Fruit fly (Drosophila melanogaster) whole organism, embryonic: Measurements from ENCODE around the gene nol.

Source experiments
- Asciz ChIP-seq: fragments of 200-800 bp; sonication (Bioruptor generic); optimal IDR thresholded peaks from 2 replicates; lab custom pipeline; 2017; ENCODE audit warnings: missing biosample characterization, mild to moderate bottlenecking, missing genetic modification characterization, missing genetic modification reagents
- Atf-2 ChIP-seq: fragments of 200-800 bp; sonication (Bioruptor generic); optimal IDR thresholded peaks from 2 replicates; lab custom pipeline; 2016; ENCODE audit warnings: missing biosample characterization, missing genetic modification characterization
- Atf6 ChIP-seq: fragments of 200-800 bp; sonication (Bioruptor generic); IDR thresholded peaks from 2 replicates; pipeline ENCODE4 v1.3.6; 2022; ENCODE audit warnings: missing biosample characterization, missing genetic modification characterization
- Bdp1 ChIP-seq: fragments of 200-800 bp; sonication (Bioruptor generic); optimal IDR thresholded peaks from 3 replicates; lab custom pipeline; 2016; ENCODE audit warnings: missing biosample characterization, missing genetic modification characterization
- Bgb ChIP-seq: fragments of 200-800 bp; sonication (Bioruptor generic); IDR thresholded peaks from 2 replicates; pipeline ENCODE4 v1.3.6; 2022; ENCODE audit warnings: missing biosample characterization, missing genetic modification characterization; ENCODE audit not compliant: partially characterized antibody
- BtbVII ChIP-seq: fragments of 200-800 bp; sonication (Bioruptor generic); optimal IDR thresholded peaks from 3 replicates; lab custom pipeline; 2017; ENCODE audit warnings: missing biosample characterization, mild to moderate bottlenecking, missing genetic modification characterization
- CG10565 ChIP-seq: fragments of 200-800 bp; sonication (Bioruptor generic); optimal IDR thresholded peaks from 3 replicates; lab custom pipeline; 2016; ENCODE audit warnings: missing biosample characterization, mild to moderate bottlenecking, missing genetic modification characterization
- CG11247 ChIP-seq: fragments of 200-800 bp; sonication (Bioruptor generic); IDR thresholded peaks from 2 replicates; pipeline ENCODE4 v1.3.6; 2022; ENCODE audit warnings: missing biosample characterization, missing genetic modification characterization
- CG13123 ChIP-seq: fragments of 200-800 bp; sonication (Bioruptor generic); optimal IDR thresholded peaks from 2 replicates; lab custom pipeline; 2016; ENCODE audit warnings: missing biosample characterization, missing genetic modification characterization
- CG13894 ChIP-seq: fragments of 200-800 bp; sonication (Bioruptor generic); optimal IDR thresholded peaks from 3 replicates; lab custom pipeline; 2018; ENCODE audit warnings: missing biosample characterization, mild to moderate bottlenecking, missing genetic modification characterization, moderate library complexity
- CG15011 ChIP-seq: fragments of 200-800 bp; sonication (Bioruptor generic); optimal IDR thresholded peaks from 3 replicates; lab custom pipeline; 2018; ENCODE audit warnings: missing biosample characterization, mild to moderate bottlenecking, missing genetic modification characterization
- CG1603 ChIP-seq: fragments of 200-800 bp; sonication (Bioruptor generic); optimal IDR thresholded peaks from 2 replicates; lab custom pipeline; 2019; ENCODE audit warnings: missing biosample characterization, mild to moderate bottlenecking, missing genetic modification characterization, moderate library complexity
- CG16813 ChIP-seq: fragments of 200-800 bp; sonication (Bioruptor generic); IDR thresholded peaks from 3 replicates; pipeline ENCODE4 v1.3.6; 2022; ENCODE audit warnings: missing biosample characterization, missing genetic modification characterization; ENCODE audit not compliant: partially characterized antibody
- CG17612 ChIP-seq: fragments of 200-800 bp; sonication (Bioruptor generic); IDR thresholded peaks from 2 replicates; pipeline ENCODE4 v1.3.6; 2022; ENCODE audit warnings: missing biosample characterization, missing genetic modification characterization
- CG18619 ChIP-seq: fragments of 200-800 bp; sonication (Bioruptor generic); optimal IDR thresholded peaks from 3 replicates; lab custom pipeline; 2017; ENCODE audit warnings: missing biosample characterization, mild to moderate bottlenecking, missing genetic modification characterization
- CG30431 ChIP-seq: fragments of 200-800 bp; sonication (Bioruptor generic); optimal IDR thresholded peaks from 2 replicates; lab custom pipeline; 2017; ENCODE audit warnings: missing biosample characterization, missing genetic modification characterization
- CG31441 ChIP-seq: fragments of 200-800 bp; sonication (Bioruptor generic); IDR thresholded peaks from 2 replicates; pipeline ENCODE4 v1.3.6; 2022; ENCODE audit warnings: missing biosample characterization, missing genetic modification characterization
- CG32767 ChIP-seq: fragments of 200-800 bp; sonication (Bioruptor generic); IDR thresholded peaks from 2 replicates; pipeline ENCODE4 v1.3.6; 2022; ENCODE audit warnings: missing biosample characterization, missing genetic modification characterization
- CG4617 ChIP-seq: fragments of 200-800 bp; sonication (Bioruptor generic); optimal IDR thresholded peaks from 3 replicates; lab custom pipeline; 2016; ENCODE audit warnings: missing biosample characterization, missing genetic modification characterization, borderline replicate concordance
- CG7745 ChIP-seq: fragments of 200-800 bp; sonication (Bioruptor generic); optimal IDR thresholded peaks from 2 replicates; lab custom pipeline; 2018; ENCODE audit warnings: missing biosample characterization, mild to moderate bottlenecking, missing genetic modification characterization, moderate library complexity
- CG8359 ChIP-seq: fragments of 200-800 bp; sonication (Bioruptor generic); optimal IDR thresholded peaks from 2 replicates; lab custom pipeline; 2017; ENCODE audit warnings: missing biosample characterization, mild to moderate bottlenecking, missing genetic modification characterization, borderline replicate concordance
- CG8388 ChIP-seq: fragments of 200-800 bp; sonication (Bioruptor generic); optimal IDR thresholded peaks from 2 replicates; lab custom pipeline; 2019; ENCODE audit warnings: missing biosample characterization, mild to moderate bottlenecking, missing genetic modification characterization, moderate library complexity
- CG8765 ChIP-seq: fragments of 200-800 bp; sonication (Bioruptor generic); IDR thresholded peaks from 2 replicates; pipeline ENCODE4 v1.3.6; 2022; ENCODE audit warnings: missing biosample characterization, missing genetic modification characterization
- CTCF ChIP-seq: fragments of 200-800 bp; sonication (Bioruptor generic); optimal IDR thresholded peaks from 2 replicates; lab custom pipeline; 2017; ENCODE audit warnings: missing biosample characterization, mild to moderate bottlenecking, missing genetic modification characterization, moderate library complexity
- Doc2 ChIP-seq: fragments of 200-800 bp; sonication (Bioruptor generic); IDR thresholded peaks from 2 replicates; pipeline ENCODE4 v1.3.6; 2022; ENCODE audit warnings: missing biosample characterization, missing genetic modification characterization
- Dref ChIP-seq: fragments of 200-800 bp; sonication (Bioruptor generic); IDR thresholded peaks from 2 replicates; pipeline ENCODE4 v1.3.6; 2022; ENCODE audit warnings: missing biosample characterization, missing genetic modification characterization
- ERR ChIP-seq: fragments of 200-800 bp; sonication (Bioruptor generic); optimal IDR thresholded peaks from 2 replicates; lab custom pipeline; 2016; ENCODE audit warnings: missing biosample characterization, missing genetic modification characterization
- Ets65A ChIP-seq: fragments of 200-800 bp; sonication (Bioruptor generic); peaks from one replicate; lab custom pipeline; 2016; ENCODE audit warnings: missing biosample characterization, missing genetic modification characterization
- Fer2 ChIP-seq: fragments of 200-800 bp; sonication (Bioruptor generic); optimal IDR thresholded peaks from 2 replicates; lab custom pipeline; 2018; ENCODE audit warnings: missing biosample characterization, mild to moderate bottlenecking, missing genetic modification characterization, moderate library complexity
- GATAe ChIP-seq: fragments of 200-800 bp; sonication (Bioruptor generic); conservative IDR thresholded peaks from 2 replicates; pipeline ENCODE4 v1.3.6; 2022; ENCODE audit warnings: missing biosample characterization, missing genetic modification characterization
- NK7.1 ChIP-seq: fragments of 200-800 bp; sonication (Bioruptor generic); optimal IDR thresholded peaks from 3 replicates; lab custom pipeline; 2016; ENCODE audit warnings: missing biosample characterization, missing genetic modification characterization
- Nf-YB ChIP-seq: fragments of 200-800 bp; sonication (Bioruptor generic); optimal IDR thresholded peaks from 3 replicates; lab custom pipeline; 2019; ENCODE audit warnings: missing biosample characterization, mild to moderate bottlenecking, missing genetic modification characterization, moderate library complexity
- Rfx ChIP-seq: fragments of 200-800 bp; sonication (Bioruptor generic); IDR thresholded peaks from 2 replicates; pipeline ENCODE4 v1.3.6; 2022; ENCODE audit warnings: missing biosample characterization, missing genetic modification characterization
- Sox100B ChIP-seq: fragments of 200-800 bp; sonication (Bioruptor generic); optimal IDR thresholded peaks from 3 replicates; lab custom pipeline; 2018; ENCODE audit warnings: missing biosample characterization, mild to moderate bottlenecking, missing genetic modification characterization
- Ssrp ChIP-seq: fragments of 200-800 bp; sonication (Bioruptor generic); optimal IDR thresholded peaks from 2 replicates; lab custom pipeline; 2018; ENCODE audit warnings: missing biosample characterization, mild to moderate bottlenecking, missing genetic modification characterization, moderate library complexity
- Xrp1 ChIP-seq: fragments of 200-800 bp; sonication (Bioruptor generic); IDR thresholded peaks from 2 replicates; pipeline ENCODE4 v1.3.6; 2022; ENCODE audit warnings: missing biosample characterization, missing genetic modification characterization
- croc ChIP-seq: fragments of 200-800 bp; sonication (Bioruptor generic); conservative IDR thresholded peaks from 3 replicates; pipeline ENCODE4 v1.3.6; 2022; ENCODE audit warnings: missing biosample characterization, missing genetic modification characterization
- en ChIP-seq: fragments of 200-800 bp; sonication (Bioruptor generic); optimal IDR thresholded peaks from 2 replicates; lab custom pipeline; 2016; ENCODE audit warnings: missing biosample characterization, missing genetic modification characterization
- ind ChIP-seq: fragments of 200-800 bp; sonication (Bioruptor generic); optimal IDR thresholded peaks from 3 replicates; lab custom pipeline; 2016; ENCODE audit warnings: missing biosample characterization, missing genetic modification characterization
- maf-S ChIP-seq: fragments of 200-800 bp; sonication (Bioruptor generic); optimal IDR thresholded peaks from 2 replicates; lab custom pipeline; 2016; ENCODE audit warnings: missing biosample characterization, missing genetic modification characterization
- nerfin-1 ChIP-seq: fragments of 200-800 bp; sonication (Bioruptor generic); optimal IDR thresholded peaks from 3 replicates; lab custom pipeline; 2019; ENCODE audit warnings: missing biosample characterization, mild to moderate bottlenecking, missing genetic modification characterization, moderate library complexity
- prd ChIP-seq, 3 experiments: fragments of >200 bp in 2 of 3; fragments of 200-800 bp in 1 of 3; sonication (Bioruptor generic) in 1 of 3; optimal IDR thresholded peaks in 2 of 3; IDR thresholded peaks in 1 of 3; 2 replicates in 2 of 3; 3 replicates in 1 of 3; pipeline versions ENCODE4 v1.3.6 to Lab custom; 2017 to 2022; ENCODE audit warnings: missing biosample characterization in 1 of 3, missing genetic modification characterization in 1 of 3
- rib ChIP-seq: fragments of 200-800 bp; sonication (Bioruptor generic); IDR thresholded peaks from 2 replicates; pipeline ENCODE4 v1.3.6; 2022; ENCODE audit warnings: missing biosample characterization, missing genetic modification characterization
- ro ChIP-seq: fragments of 200-800 bp; sonication (Bioruptor generic); IDR thresholded peaks from 2 replicates; pipeline ENCODE4 v1.3.6; 2022; ENCODE audit warnings: missing biosample characterization, missing genetic modification characterization
- scrt ChIP-seq: fragments of 200-800 bp; sonication (Bioruptor generic); optimal IDR thresholded peaks from 2 replicates; lab custom pipeline; 2018; ENCODE audit warnings: missing biosample characterization, mild to moderate bottlenecking, missing genetic modification characterization, moderate library complexity
- sisA ChIP-seq: fragments of 200-800 bp; sonication (Bioruptor generic); IDR thresholded peaks from 2 replicates; pipeline ENCODE4 v1.3.6; 2022; ENCODE audit warnings: missing biosample characterization, missing genetic modification characterization
- sna ChIP-seq: fragments of 200-800 bp; sonication (Bioruptor generic); IDR thresholded peaks from 2 replicates; pipeline ENCODE4 v1.3.6; 2022; ENCODE audit warnings: missing biosample characterization, missing genetic modification characterization; ENCODE audit not compliant: partially characterized antibody
- ttk ChIP-seq: fragments of 200-800 bp; sonication (Bioruptor generic); IDR thresholded peaks from 2 replicates; pipeline ENCODE4 v2.1.2; 2022; ENCODE audit warnings: missing biosample characterization, missing genetic modification characterization
- vvl ChIP-seq: fragments of 200-800 bp; sonication (Bioruptor generic); IDR thresholded peaks from 2 replicates; pipeline ENCODE4 v1.3.6; 2022; ENCODE audit warnings: missing biosample characterization, missing genetic modification characterization

nol gene

dm6 chr3L:11118627-11119395 lies 11.8 kb upstream of the nol start (continued):
- TF ChIP-seq sna (GFP tag; lab: Robert Waterston, UW), result no peak
- TF ChIP-seq CG13123 (GFP tag; lab: Kevin White, UChicago), result peak; percentile 68
- TF ChIP-seq CG31441 (GFP tag; lab: Robert Waterston, UW), result peak; percentile 25
- peak; percentile 84 for TF ChIP-seq Asciz (GFP tag; lab: Kevin White, UChicago)
- no peak for TF ChIP-seq GATAe (GFP tag; lab: Robert Waterston, UW)
- peak; percentile 86 for TF ChIP-seq nerfin-1 (tag; lab: Kevin White, UChicago)
- TF ChIP-seq Bdp1 (GFP tag; lab: Kevin White, UChicago), result peak; percentile 4
- TF ChIP-seq Nf-YB (GFP tag; lab: Kevin White, UChicago), result peak; percentile 67
- TF ChIP-seq CG18619 (GFP tag; lab: Kevin White, UChicago), result peak; percentile 76
- TF ChIP-seq CG7745 (tag; lab: Kevin White, UChicago), result peak; percentile 81
- peak; percentile 18 for TF ChIP-seq maf-S (GFP tag; lab: Kevin White, UChicago)
- peak; percentile 20 for TF ChIP-seq CG8388 (GFP tag; lab: Kevin White, UChicago)
- no peak for TF ChIP-seq ind (GFP tag; lab: Kevin White, UChicago)
- peak; percentile 6 for TF ChIP-seq CTCF (GFP tag; lab: Kevin White, UChicago)
- peak; percentile 47 for TF ChIP-seq en (GFP tag; lab: Kevin White, UChicago)
- TF ChIP-seq CG30431 (GFP tag; lab: Kevin White, UChicago), result no peak
- TF ChIP-seq CG16813, result no peak
- TF ChIP-seq ro (GFP tag; lab: Robert Waterston, UW), result no peak
- TF ChIP-seq Ets65A (GFP tag; lab: Kevin White, UChicago), result no peak
- TF ChIP-seq croc, result no peak
- TF ChIP-seq NK7.1 (GFP tag; lab: Kevin White, UChicago), result peak; percentile 40
- no peak for TF ChIP-seq prd (optimal IDR thresholded peaks at IDR 0.05; lab: Kevin White, UChicago)
- peak; percentile 47; the same call in 2 of the 3 replicates for TF ChIP-seq prd (GFP tag; IDR thresholded peaks at IDR 0.05; lab: Robert Waterston, UW)
- peak; percentile 89 for TF ChIP-seq rib (GFP tag; lab: Robert Waterston, UW)
- no peak for TF ChIP-seq Dref (GFP tag; lab: Robert Waterston, UW)
- TF ChIP-seq Sox100B (GFP tag; lab: Kevin White, UChicago), result peak; percentile 72
- peak; percentile 81 for TF ChIP-seq CG13894 (tag; lab: Kevin White, UChicago)
- peak; percentile 73 for TF ChIP-seq BtbVII
- TF ChIP-seq sisA, result no peak
- no peak for TF ChIP-seq CG8765 (GFP tag; lab: Robert Waterston, UW)
- 0 out of 2 replicates have a peak, but pooled peaks have one; percentile 27 for TF ChIP-seq CG11247 (GFP tag; lab: Robert Waterston, UW)
- peak; percentile 55 for TF ChIP-seq Atf-2 (GFP tag; lab: Kevin White, UChicago)
- TF ChIP-seq CG17612, result no peak
- TF ChIP-seq CG8359 (GFP tag; lab: Kevin White, UChicago), result peak; percentile 61
- peak; percentile 64 for TF ChIP-seq CG1603 (tag; lab: Kevin White, UChicago)
- no peak for TF ChIP-seq Bgb (GFP tag; lab: Robert Waterston, UW)
- TF ChIP-seq ERR (GFP tag; lab: Kevin White, UChicago), result peak; percentile 17
- no peak for TF ChIP-seq CG10565 (GFP tag; lab: Kevin White, UChicago)
- TF ChIP-seq vvl (GFP tag; lab: Robert Waterston, UW), result peak; percentile 75; the same call in 1 of the 2 replicates
- no peak for TF ChIP-seq ttk (GFP tag; lab: Robert Waterston, UW)
- peak; percentile 65; the same call in 1 of the 2 replicates for TF ChIP-seq Rfx
- TF ChIP-seq CG15011 (GFP tag; lab: Kevin White, UChicago), result peak; percentile 75
- TF ChIP-seq CG4617 (GFP tag; lab: Kevin White, UChicago), result peak; percentile 12
- TF ChIP-seq Doc2 (GFP tag; lab: Robert Waterston, UW), result no peak
- peak; percentile 51 for TF ChIP-seq Fer2 (tag; lab: Kevin White, UChicago)
- peak; percentile 78 for TF ChIP-seq scrt (GFP tag; lab: Kevin White, UChicago)
- TF ChIP-seq Xrp1 (GFP tag; lab: Robert Waterston, UW), result peak; percentile 86
- TF ChIP-seq Atf6 (GFP tag; lab: Robert Waterston, UW), result peak; percentile 81
- peak; percentile 2 for TF ChIP-seq Ssrp
- peak; percentile 89 for TF ChIP-seq CG32767 (GFP tag; lab: Robert Waterston, UW)
